Worm (Caenorhabditis elegans): ENCODE data around the gene mif-4.

ce11 chrIV:6301764-6302163 is 34.0 kb downstream of the mif-4 start, which contains the start of gene srv-26:
- TF ChIP-seq ces-1 (GFP tag; optimal IDR thresholded peaks at IDR 0.05): no peak
- TF ChIP-seq ceh-83 (GFP tag; optimal IDR thresholded peaks at IDR 0.05): no peak
